Worm (Caenorhabditis elegans) whole organism, young adult: ENCODE data around the gene prx-2.

Experiments used
- C06A6.2 ChIP-seq: fragments of 200-800 bp; sonication (Bioruptor generic); conservative IDR thresholded peaks from 2 replicates; pipeline ENCODE4 v1.3.6; 2022; ENCODE audit warnings: missing genetic modification characterization, missing compliant biosample characterization
- F57A8.1 ChIP-seq: fragments of 200-800 bp; sonication (Bioruptor generic); optimal IDR thresholded peaks from 2 replicates; lab custom pipeline; 2018; ENCODE audit warnings: mild to moderate bottlenecking, missing genetic modification characterization, moderate library complexity, missing compliant biosample characterization
- Y95B8A.8 ChIP-seq: fragments of 200-800 bp; sonication (Bioruptor generic); IDR thresholded peaks from 2 replicates; pipeline ENCODE4 v1.3.6; 2022; ENCODE audit warnings: missing genetic modification reagents, missing genetic modification characterization, missing compliant biosample characterization
- ama-1 ChIP-seq, 3 experiments: fragments of 150-350 bp in 1 of 3; sonication (generic microtip) in 2 of 3; optimal IDR thresholded peaks; 2 replicates each; lab custom pipeline; 2014 to 2018; ENCODE audit warnings: missing biosample characterization in 2 of 3, missing genetic modification characterization in 2 of 3, missing genetic modification reagents in 2 of 3
- aptf-2 ChIP-seq: fragments of 200-800 bp; sonication (Bioruptor generic); conservative IDR thresholded peaks from 2 replicates; pipeline ENCODE4 v1.3.6; 2022; ENCODE audit warnings: missing genetic modification reagents, missing genetic modification characterization, missing compliant biosample characterization
- efl-1 ChIP-seq: fragments of 150-350 bp; optimal IDR thresholded peaks from 2 replicates; lab custom pipeline; 2014; ENCODE audit warnings: missing biosample characterization, missing genetic modification reagents, missing genetic modification characterization
- egrh-3 ChIP-seq: fragments of 200-800 bp; sonication (Bioruptor generic); IDR thresholded peaks from 2 replicates; pipeline ENCODE4 v1.3.6; 2022; ENCODE audit warnings: missing genetic modification reagents, missing genetic modification characterization, missing compliant biosample characterization
- ets-4 ChIP-seq: fragments of 200-800 bp; sonication (Bioruptor generic); optimal IDR thresholded peaks from 2 replicates; lab custom pipeline; 2018; ENCODE audit warnings: mild to moderate bottlenecking, missing genetic modification characterization, missing compliant biosample characterization
- pha-4 ChIP-seq: fragments of 150-350 bp; sonication (generic microtip); optimal IDR thresholded peaks from 2 replicates; lab custom pipeline; 2014; ENCODE audit warnings: missing biosample characterization, missing genetic modification reagents, missing genetic modification characterization
- sea-2 ChIP-seq: fragments of 200-800 bp; sonication (Bioruptor generic); IDR thresholded peaks from 2 replicates; pipeline ENCODE4 v1.3.6; 2022; ENCODE audit warnings: missing genetic modification characterization, missing compliant biosample characterization
- snpc-4 ChIP-seq, 5 experiments: fragments of 150-350 bp in 1 of 5; sonication (generic microtip) in 4 of 5; optimal IDR thresholded peaks; 2 replicates each; lab custom pipeline; 2014 to 2018; ENCODE audit warnings: missing genetic modification characterization in 5 of 5, missing biosample characterization in 3 of 5, antibody characterized with exemption in 2 of 5, mild to moderate bottlenecking in 2 of 5, missing compliant biosample characterization in 2 of 5, missing genotype in 2 of 5, moderate library complexity in 2 of 5, missing genetic modification reagents in 1 of 5
- somi-1 ChIP-seq: fragments of 200-800 bp; sonication (Bioruptor generic); optimal IDR thresholded peaks from 2 replicates; lab custom pipeline; 2018; ENCODE audit warnings: mild to moderate bottlenecking, missing genetic modification characterization, missing compliant biosample characterization
- unc-130 ChIP-seq: sonication (generic microtip); optimal IDR thresholded peaks from 2 replicates; lab custom pipeline; 2016; ENCODE audit warnings: missing genetic modification reagents, missing genetic modification characterization, missing compliant biosample characterization
- ztf-28 ChIP-seq: fragments of 200-800 bp; sonication (Bioruptor generic); IDR thresholded peaks from 2 replicates; pipeline ENCODE4 v1.3.6; 2022; ENCODE audit warnings: missing genetic modification reagents, missing genetic modification characterization, missing compliant biosample characterization

- TF ChIP-seq somi-1 (GFP tag; lab: Kevin White, UChicago) (no peak), sea-2 (GFP tag; lab: Robert Waterston, UW) (no peak), egrh-3 (GFP tag; lab: Robert Waterston, UW) (no peak), snpc-4 (GFP tag; optimal IDR thresholded peaks at IDR 0.05; lab: Kevin White, UChicago) (no peak), snpc-4 (tag; optimal IDR thresholded peaks at IDR 0.05; lab: Kevin White, UChicago) (no peak), pha-4 (tag; lab: Kevin White, UChicago) (no peak), efl-1 (no peak), aptf-2 (GFP tag; lab: Robert Waterston, UW) (no peak), C06A6.2 (GFP tag; lab: Robert Waterston, UW) (no peak), F57A8.1 (GFP tag; lab: Kevin White, UChicago) (no peak), ama-1 (optimal IDR thresholded peaks at IDR 0.05; lab: Kevin White, UChicago) (no peak), ama-1 (GFP tag; optimal IDR thresholded peaks at IDR 0.05; lab: Kevin White, UChicago) (no peak), ets-4 (GFP tag; lab: Kevin White, UChicago) (no peak), ztf-28 (GFP tag; lab: Robert Waterston, UW) (no peak), Y95B8A.8 (no peak), unc-130 (GFP tag; lab: Kevin White, UChicago) (no peak)
Measured at ce11 chrIV:11694143-11694542, 50.2 kb downstream of the prx-2 start, which contains the start of gene ZK792.7.
